Worm (Caenorhabditis elegans) whole organism, young adult: ENCODE data around the gene Y75B8A.34.

Experiments used
- B0336.3 ChIP-seq: fragments of 200-800 bp; sonication (Bioruptor generic); IDR thresholded peaks from 2 replicates; pipeline ENCODE4 v1.3.6; 2022; ENCODE audit warnings: missing genetic modification characterization, missing compliant biosample characterization
- C06A6.2 ChIP-seq: fragments of 200-800 bp; sonication (Bioruptor generic); conservative IDR thresholded peaks from 2 replicates; pipeline ENCODE4 v1.3.6; 2022; ENCODE audit warnings: missing genetic modification characterization, missing compliant biosample characterization
- F10E7.11 ChIP-seq: sonication (generic microtip); optimal IDR thresholded peaks from 2 replicates; lab custom pipeline; 2017; ENCODE audit warnings: mild to moderate bottlenecking, missing genetic modification characterization, moderate library complexity, missing compliant biosample characterization
- F22D6.2 ChIP-seq: sonication (generic microtip); optimal IDR thresholded peaks from 2 replicates; lab custom pipeline; 2016; ENCODE audit warnings: mild to moderate bottlenecking, missing genetic modification characterization, missing compliant biosample characterization
- F33H1.4 ChIP-seq: fragments of 200-800 bp; sonication (Bioruptor generic); IDR thresholded peaks from 2 replicates; pipeline ENCODE4 v1.3.6; 2022; ENCODE audit warnings: missing genetic modification reagents, missing genetic modification characterization, missing compliant biosample characterization
- F39B2.1 ChIP-seq: fragments of 200-800 bp; sonication (Bioruptor generic); IDR thresholded peaks from 2 replicates; pipeline ENCODE4 v1.3.6; 2022; ENCODE audit warnings: missing genetic modification reagents, missing genetic modification characterization, missing compliant biosample characterization
- F49E8.2 ChIP-seq: sonication (generic microtip); optimal IDR thresholded peaks from 3 replicates; lab custom pipeline; 2017; ENCODE audit warnings: missing genetic modification characterization, mild to moderate bottlenecking, missing compliant biosample characterization, antibody characterized with exemption, moderate library complexity; ENCODE audit not compliant: insufficient read depth
- F52B5.7 ChIP-seq: sonication (generic microtip); optimal IDR thresholded peaks from 2 replicates; lab custom pipeline; 2016; ENCODE audit warnings: mild to moderate bottlenecking, missing genetic modification characterization, missing compliant biosample characterization
- F57A8.1 ChIP-seq: fragments of 200-800 bp; sonication (Bioruptor generic); optimal IDR thresholded peaks from 2 replicates; lab custom pipeline; 2018; ENCODE audit warnings: mild to moderate bottlenecking, missing genetic modification characterization, moderate library complexity, missing compliant biosample characterization
- K12H6.12 ChIP-seq: fragments of 200-800 bp; sonication (Bioruptor generic); optimal IDR thresholded peaks from 2 replicates; lab custom pipeline; 2018; ENCODE audit warnings: mild to moderate bottlenecking, missing genetic modification characterization, missing compliant biosample characterization
- Y56A3A.18 ChIP-seq: fragments of 200-800 bp; sonication (Bioruptor generic); IDR thresholded peaks from 2 replicates; pipeline ENCODE4 v1.3.6; 2022; ENCODE audit warnings: missing genetic modification reagents, missing genetic modification characterization, missing compliant biosample characterization
- aptf-2 ChIP-seq: fragments of 200-800 bp; sonication (Bioruptor generic); conservative IDR thresholded peaks from 2 replicates; pipeline ENCODE4 v1.3.6; 2022; ENCODE audit warnings: missing genetic modification reagents, missing genetic modification characterization, missing compliant biosample characterization
- atf-7 ChIP-seq: sonication (generic microtip); optimal IDR thresholded peaks from 2 replicates; lab custom pipeline; 2017; ENCODE audit warnings: mild to moderate bottlenecking, missing genetic modification characterization, missing compliant biosample characterization
- attf-6 ChIP-seq: fragments of 200-800 bp; sonication (Bioruptor generic); IDR thresholded peaks from 2 replicates; pipeline ENCODE4 v1.3.6; 2022; ENCODE audit warnings: missing genetic modification reagents, missing genetic modification characterization, missing compliant biosample characterization
- ccch-3 ChIP-seq: fragments of 200-800 bp; sonication (Bioruptor generic); optimal IDR thresholded peaks from 2 replicates; lab custom pipeline; 2018; ENCODE audit warnings: mild to moderate bottlenecking, missing genetic modification characterization, missing compliant biosample characterization
- cebp-1 ChIP-seq, 2 experiments: fragments of 200-800 bp in 1 of 2; sonication (Bioruptor generic) in 1 of 2; sonication (generic microtip) in 1 of 2; IDR thresholded peaks in 1 of 2; optimal IDR thresholded peaks in 1 of 2; 2 replicates each; pipeline versions ENCODE4 v1.3.6 to Lab custom; 2017 to 2022; ENCODE audit warnings: missing compliant biosample characterization in 2 of 2, missing genetic modification characterization in 2 of 2, mild to moderate bottlenecking in 1 of 2, missing genetic modification reagents in 1 of 2, moderate library complexity in 1 of 2
- ceh-40 ChIP-seq: fragments of 200-800 bp; sonication (Bioruptor generic); IDR thresholded peaks from 2 replicates; pipeline ENCODE4 v1.3.6; 2022; ENCODE audit warnings: missing genetic modification characterization, missing compliant biosample characterization
- ceh-91 ChIP-seq: fragments of 200-800 bp; sonication (Bioruptor generic); IDR thresholded peaks from 2 replicates; pipeline ENCODE4 v1.3.6; 2022; ENCODE audit warnings: missing genetic modification reagents, missing genetic modification characterization, missing compliant biosample characterization
- die-1 ChIP-seq: sonication (generic microtip); optimal IDR thresholded peaks from 2 replicates; lab custom pipeline; 2016; ENCODE audit warnings: missing genotype, mild to moderate bottlenecking, missing genetic modification characterization, missing compliant biosample characterization
- dpff-1 ChIP-seq: sonication (generic microtip); optimal IDR thresholded peaks from 2 replicates; lab custom pipeline; 2017; ENCODE audit warnings: mild to moderate bottlenecking, missing genetic modification characterization, missing compliant biosample characterization
- dpl-1 ChIP-seq: fragments of 150-350 bp; optimal IDR thresholded peaks from 2 replicates; lab custom pipeline; 2014; ENCODE audit warnings: missing biosample characterization, missing genetic modification reagents, missing genetic modification characterization
- egl-18 ChIP-seq: fragments of 200-800 bp; sonication (Bioruptor generic); IDR thresholded peaks from 2 replicates; pipeline ENCODE4 v1.3.6; 2022; ENCODE audit warnings: missing genetic modification reagents, missing genetic modification characterization, missing compliant biosample characterization
- ekl-4 ChIP-seq: fragments of 200-800 bp; sonication (Bioruptor generic); IDR thresholded peaks from 2 replicates; pipeline ENCODE4 v1.3.6; 2022; ENCODE audit warnings: missing genetic modification reagents, missing genetic modification characterization, missing compliant biosample characterization
- him-1 ChIP-seq: sonication (generic microtip); optimal IDR thresholded peaks from 2 replicates; lab custom pipeline; 2016; ENCODE audit warnings: missing genotype, missing genetic modification reagents, missing genetic modification characterization, missing compliant biosample characterization
- hmg-1.2 ChIP-seq: fragments of 200-800 bp; sonication (Bioruptor generic); IDR thresholded peaks from 2 replicates; pipeline ENCODE4 v1.3.6; 2022; ENCODE audit warnings: missing genetic modification reagents, missing genetic modification characterization, missing compliant biosample characterization
- lag-1 ChIP-seq: fragments of 200-800 bp; sonication (Bioruptor generic); IDR thresholded peaks from 2 replicates; pipeline ENCODE4 v1.3.6; 2022; ENCODE audit warnings: missing genetic modification reagents, missing genetic modification characterization, missing compliant biosample characterization
- lin-35 ChIP-seq, 3 experiments: fragments of 150-350 bp in 2 of 3; sonication (generic microtip) in 1 of 3; optimal IDR thresholded peaks; 2 replicates each; lab custom pipeline; 2014 to 2018; ENCODE audit warnings: missing biosample characterization in 3 of 3, missing genetic modification characterization in 3 of 3, missing genetic modification reagents in 3 of 3
- lsl-1 ChIP-seq: fragments of 200-800 bp; sonication (Bioruptor generic); optimal IDR thresholded peaks from 2 replicates; lab custom pipeline; 2018; ENCODE audit warnings: mild to moderate bottlenecking, missing genetic modification characterization, moderate library complexity, missing compliant biosample characterization
- madf-6 ChIP-seq: fragments of 200-800 bp; sonication (Bioruptor generic); IDR thresholded peaks from 2 replicates; pipeline ENCODE4 v1.3.6; 2022; ENCODE audit warnings: missing genetic modification reagents, missing genetic modification characterization, missing compliant biosample characterization
- mxl-1 ChIP-seq: sonication (generic microtip); optimal IDR thresholded peaks from 2 replicates; lab custom pipeline; 2016; ENCODE audit warnings: missing genetic modification characterization, missing compliant biosample characterization
- nfyb-1 ChIP-seq: fragments of 200-800 bp; sonication (Bioruptor generic); IDR thresholded peaks from 2 replicates; pipeline ENCODE4 v1.3.6; 2022; ENCODE audit warnings: missing genetic modification reagents, missing genetic modification characterization, missing compliant biosample characterization
- pbrm-1 ChIP-seq: fragments of 200-800 bp; sonication (Bioruptor generic); IDR thresholded peaks from 2 replicates; pipeline ENCODE4 v1.3.6; 2022; ENCODE audit warnings: missing genetic modification reagents, missing genetic modification characterization, missing compliant biosample characterization
- rec-8 ChIP-seq, 2 experiments: sonication (generic microtip); optimal IDR thresholded peaks; 2 replicates each; lab custom pipeline; 2016; ENCODE audit warnings: mild to moderate bottlenecking in 2 of 2, missing genetic modification characterization in 2 of 2, missing genetic modification reagents in 2 of 2, missing genotype in 2 of 2, missing biosample characterization in 1 of 2, missing compliant biosample characterization in 1 of 2, moderate library complexity in 1 of 2
- snpc-1.3 ChIP-seq: sonication (generic microtip); optimal IDR thresholded peaks from 2 replicates; lab custom pipeline; 2017; ENCODE audit warnings: missing genetic modification characterization, mild to moderate bottlenecking, missing compliant biosample characterization, antibody characterized with exemption, moderate library complexity, missing genotype, missing genetic modification reagents; ENCODE audit not compliant: insufficient read depth
- somi-1 ChIP-seq: fragments of 200-800 bp; sonication (Bioruptor generic); optimal IDR thresholded peaks from 2 replicates; lab custom pipeline; 2018; ENCODE audit warnings: mild to moderate bottlenecking, missing genetic modification characterization, missing compliant biosample characterization
- ztf-18 ChIP-seq: sonication (generic microtip); optimal IDR thresholded peaks from 2 replicates; lab custom pipeline; 2016; ENCODE audit warnings: missing genotype, mild to moderate bottlenecking, missing genetic modification characterization, missing compliant biosample characterization
- ztf-22 ChIP-seq: fragments of 200-800 bp; sonication (Bioruptor generic); optimal IDR thresholded peaks from 2 replicates; lab custom pipeline; 2018; ENCODE audit warnings: mild to moderate bottlenecking, missing genetic modification characterization, moderate library complexity, missing compliant biosample characterization
- ztf-25 ChIP-seq: fragments of 200-800 bp; sonication (Bioruptor generic); IDR thresholded peaks from 2 replicates; pipeline ENCODE4 v1.3.6; 2022; ENCODE audit warnings: missing genetic modification reagents, missing genetic modification characterization, missing compliant biosample characterization
- ztf-26 ChIP-seq: sonication (generic microtip); optimal IDR thresholded peaks from 2 replicates; lab custom pipeline; 2017; ENCODE audit warnings: missing genetic modification characterization, missing compliant biosample characterization
- ztf-28 ChIP-seq: fragments of 200-800 bp; sonication (Bioruptor generic); IDR thresholded peaks from 2 replicates; pipeline ENCODE4 v1.3.6; 2022; ENCODE audit warnings: missing genetic modification reagents, missing genetic modification characterization, missing compliant biosample characterization

Gene Y75B8A.34

ce11 chrIII:12399709-12400108 is 40.3 kb downstream of the Y75B8A.34 start (continued):
- TF ChIP-seq ztf-26 (tag; lab: Kevin White, UChicago) (peak; percentile 10), dpff-1 (tag; lab: Kevin White, UChicago) (no peak), lin-35 (GFP tag; optimal IDR thresholded peaks at IDR 0.05; lab: Kevin White, UChicago) (no peak), F52B5.7 (tag; lab: Kevin White, UChicago) (peak; percentile 1), ceh-91 (GFP tag; lab: Robert Waterston, UW) (no peak), B0336.3 (no peak), dpl-1 (GFP tag; lab: Kevin White, UChicago) (no peak), F33H1.4 (GFP tag; lab: Robert Waterston, UW) (no peak), somi-1 (GFP tag; lab: Kevin White, UChicago) (peak; percentile 15), cebp-1 (GFP tag; IDR thresholded peaks at IDR 0.05; lab: Robert Waterston, UW) (no peak), cebp-1 (tag; optimal IDR thresholded peaks at IDR 0.05; lab: Kevin White, UChicago) (peak; percentile 48), ceh-40 (GFP tag; lab: Robert Waterston, UW) (no peak), egl-18 (GFP tag; lab: Robert Waterston, UW) (no peak), die-1 (tag; lab: Kevin White, UChicago) (peak; percentile 70), madf-6 (GFP tag; lab: Robert Waterston, UW) (peak; percentile 28; the same call in 1 of the 2 replicates), hmg-1.2 (GFP tag; lab: Robert Waterston, UW) (peak; percentile 48), attf-6 (GFP tag; lab: Robert Waterston, UW) (no peak), nfyb-1 (peak; percentile 44; the same call in 1 of the 2 replicates), F49E8.2 (tag; lab: Kevin White, UChicago) (no peak), Y56A3A.18 (GFP tag; lab: Robert Waterston, UW) (0 out of 2 replicates have a peak, but pooled peaks have one; percentile 29), F57A8.1 (no peak), lag-1 (GFP tag; lab: Robert Waterston, UW) (no peak), C06A6.2 (0 out of 2 replicates have a peak, but pooled peaks have one; percentile 18), aptf-2 (no peak), ekl-4 (GFP tag; lab: Robert Waterston, UW) (no peak), F10E7.11 (tag; lab: Kevin White, UChicago) (no peak), lsl-1 (GFP tag; lab: Kevin White, UChicago) (peak; percentile 41), ztf-18 (peak; percentile 7), ztf-22 (GFP tag; lab: Kevin White, UChicago) (no peak)

- no peak for TF ChIP-seq snpc-1.3 (tag; lab: Kevin White, UChicago)
- no peak for TF ChIP-seq rec-8 (tag; optimal IDR thresholded peaks at IDR 0.05; lab: Kevin White, UChicago)
- no peak for TF ChIP-seq ekl-4 (GFP tag; lab: Robert Waterston, UW)
- no peak for TF ChIP-seq K12H6.12 (tag; lab: Kevin White, UChicago)
- TF ChIP-seq F22D6.2 (tag; lab: Kevin White, UChicago): no peak
- no peak for TF ChIP-seq somi-1 (GFP tag; lab: Kevin White, UChicago)
- no peak for TF ChIP-seq pbrm-1 (GFP tag; lab: Robert Waterston, UW)
- TF ChIP-seq ztf-28: no peak
- TF ChIP-seq F39B2.1 (GFP tag; lab: Robert Waterston, UW): no peak
- TF ChIP-seq mxl-1 (tag; lab: Kevin White, UChicago): no peak
- no peak for TF ChIP-seq ccch-3 (GFP tag; lab: Kevin White, UChicago)
- no peak for TF ChIP-seq dpff-1 (tag; lab: Kevin White, UChicago)
- no peak for TF ChIP-seq him-1 (tag; lab: Kevin White, UChicago)
- TF ChIP-seq atf-7 (tag; lab: Kevin White, UChicago): no peak
- no peak for TF ChIP-seq ztf-25
- TF ChIP-seq die-1 (tag; lab: Kevin White, UChicago): no peak
- TF ChIP-seq, all 124 proteins: peak for 0
Observed at ce11 chrIII:12410304-12410703, 50.9 kb downstream of the Y75B8A.34 start.
